Fruit fly (Drosophila melanogaster) ovary, adult (tissue): ENCODE data around the gene mus302.

Source experiments
- CG17801 ChIP-seq: fragments of 200-800 bp; optimal IDR thresholded peaks from 2 replicates; lab custom pipeline; 2019; ENCODE audit warnings: missing biosample characterization, mild to moderate bottlenecking, missing genetic modification characterization, moderate library complexity; ENCODE audit not compliant: partially characterized antibody

Gene mus302

dm6 chr3L:16762203-16762997 is 17.1 kb downstream of the mus302 start:
- no peak for TF ChIP-seq CG17801

dm6 chr3L:16760274-16760673 is 19.3 kb downstream of the mus302 start:
- TF ChIP-seq CG17801 = no peak

dm6 chr3L:16759483-16759882 is 20.1 kb downstream of the mus302 start:
- TF ChIP-seq CG17801 = no peak

- no peak for TF ChIP-seq CG17801
These were observed 20.9 kb downstream of the mus302 start for dm6 chr3L:16758504-16759109.

dm6 chr3L:16755189-16755588 is 24.3 kb downstream of the mus302 start, which contains the start of gene CG42852:
TSS of gene CG42852 (plus strand) at chr3L:16755489.
- no peak for TF ChIP-seq CG17801

dm6 chr3L:16752402-16753096 is 27.0 kb downstream of the mus302 start:
- no peak for TF ChIP-seq CG17801

- no peak for TF ChIP-seq CG17801
These were observed 28.0 kb downstream of the mus302 start for dm6 chr3L:16751487-16752054.

dm6 chr3L:16750750-16751149 is 28.8 kb downstream of the mus302 start:
- TF ChIP-seq CG17801 = no peak

- TF ChIP-seq CG17801 = no peak
These were observed 29.8 kb downstream of the mus302 start for dm6 chr3L:16749726-16750125.

dm6 chr3L:16748343-16748742 is 31.2 kb downstream of the mus302 start:
- TF ChIP-seq CG17801 = no peak

dm6 chr3L:16746586-16747383 is 32.8 kb downstream of the mus302 start:
- no peak for TF ChIP-seq CG17801

- TF ChIP-seq CG17801 = no peak
These were observed 35.4 kb downstream of the mus302 start for dm6 chr3L:16743906-16744704.

dm6 chr3L:16741660-16742059 is 37.9 kb downstream of the mus302 start:
- TF ChIP-seq CG17801 = no peak

dm6 chr3L:16733246-16733645 is 46.3 kb downstream of the mus302 start, which contains the start of gene CG9701:
TSS of gene CG9701 (plus strand) at chr3L:16733546.
- TF ChIP-seq CG17801 = no peak

dm6 chr3L:16730645-16731044 is 48.9 kb downstream of the mus302 start, which contains the start of gene Dbp73D:
TSS of gene Dbp73D (minus strand) at chr3L:16730818.
- no peak for TF ChIP-seq CG17801
